Worm (Caenorhabditis elegans): ENCODE results near the gene pitp-1.
A peak's percentile ranks its signal among the peaks of the same experiment; 100 is the strongest.

Gene pitp-1

ce11 chrIII:3564762-3565359 is 35.3 kb upstream of the pitp-1 start:
- TF ChIP-seq madf-3 (GFP tag; IDR thresholded peaks at IDR 0.05) (0 out of 2 replicates have a peak, but pooled peaks have one; percentile 19), dpl-1 (GFP tag; optimal IDR thresholded peaks at IDR 0.05) (no peak)

- TF ChIP-seq D2030.7 (GFP tag; IDR thresholded peaks at IDR 0.05) (no peak), sea-2 (GFP tag; IDR thresholded peaks at IDR 0.05) (no peak), nhr-80 (tag; optimal IDR thresholded peaks at IDR 0.05) (no peak), F39B2.1 (GFP tag; IDR thresholded peaks at IDR 0.05) (no peak), B0019.2 (GFP tag; conservative IDR thresholded peaks at IDR 0.05) (no peak), F37B4.10 (GFP tag; IDR thresholded peaks at IDR 0.05) (no peak), mes-4 (tag; optimal IDR thresholded peaks at IDR 0.05) (no peak), die-1 (tag; optimal IDR thresholded peaks at IDR 0.05) (no peak), xnd-1 (tag; optimal IDR thresholded peaks at IDR 0.05) (no peak), ztf-6 (GFP tag; IDR thresholded peaks at IDR 0.05) (no peak), ztf-28 (GFP tag; IDR thresholded peaks at IDR 0.05) (no peak)
Observed at ce11 chrIII:3562276-3562675, 32.7 kb upstream of the pitp-1 start.

- TF ChIP-seq B0035.1 (tag; optimal IDR thresholded peaks at IDR 0.05), result no peak
- TF ChIP-seq rcor-1 (GFP tag; IDR thresholded peaks at IDR 0.05), result no peak
- no peak for TF ChIP-seq efl-1 (GFP tag; optimal IDR thresholded peaks at IDR 0.05)
- TF ChIP-seq nhr-80 (tag; optimal IDR thresholded peaks at IDR 0.05), result no peak
- TF ChIP-seq athp-1 (tag; optimal IDR thresholded peaks at IDR 0.05), result no peak
- TF ChIP-seq him-1 (tag; optimal IDR thresholded peaks at IDR 0.05), result no peak
- no peak for TF ChIP-seq aptf-3 (GFP tag; IDR thresholded peaks at IDR 0.05)
- TF ChIP-seq tlf-1 (GFP tag; optimal IDR thresholded peaks at IDR 0.05), result no peak
- TF ChIP-seq mxl-1 (tag; optimal IDR thresholded peaks at IDR 0.05), result no peak
- TF ChIP-seq hmg-1.2 (GFP tag; IDR thresholded peaks at IDR 0.05), result no peak
- TF ChIP-seq ztf-3 (GFP tag; optimal IDR thresholded peaks at IDR 0.05), result no peak
- no peak for TF ChIP-seq ekl-4 (GFP tag; IDR thresholded peaks at IDR 0.05)
- no peak for TF ChIP-seq nhr-27 (tag; optimal IDR thresholded peaks at IDR 0.05)
- no peak for TF ChIP-seq F22D6.2 (tag; optimal IDR thresholded peaks at IDR 0.05)
Observed at ce11 chrIII:3560235-3560634, 30.6 kb upstream of the pitp-1 start.

- TF ChIP-seq nfya-2 (GFP tag; IDR thresholded peaks at IDR 0.05) (no peak), ekl-4 (GFP tag; IDR thresholded peaks at IDR 0.05) (no peak), attf-5 (GFP tag; optimal IDR thresholded peaks at IDR 0.05) (no peak), ceh-40 (GFP tag; IDR thresholded peaks at IDR 0.05) (no peak), F57C9.4 (tag; optimal IDR thresholded peaks at IDR 0.05) (no peak)
Observed at ce11 chrIII:3553349-3553748, 23.8 kb upstream of the pitp-1 start, which contains the start of gene C54C6.4. C54C6.4 (plus strand) TSS chrIII:3553649.

ce11 chrIII:3550364-3550763 is 20.8 kb upstream of the pitp-1 start:
- no peak for TF ChIP-seq ztf-22 (GFP tag; optimal IDR thresholded peaks at IDR 0.05)
- no peak for TF ChIP-seq F57A8.1 (GFP tag; optimal IDR thresholded peaks at IDR 0.05)

- TF ChIP-seq madf-8 (GFP tag; conservative IDR thresholded peaks at IDR 0.05) (no peak), K11D2.4 (GFP tag; IDR thresholded peaks at IDR 0.05) (no peak), mel-28 (tag; optimal IDR thresholded peaks at IDR 0.05; ENCODE audit: borderline replicate concordance) (no peak), ztf-3 (GFP tag; optimal IDR thresholded peaks at IDR 0.05) (no peak), tbx-9 (tag; optimal IDR thresholded peaks at IDR 0.05; ENCODE audit: borderline replicate concordance) (no peak), ceh-91 (GFP tag; IDR thresholded peaks at IDR 0.05) (no peak), rec-8 (tag; optimal IDR thresholded peaks at IDR 0.05) (no peak), attf-3 (GFP tag; conservative IDR thresholded peaks at IDR 0.05) (no peak), snpc-3.4 (tag; optimal IDR thresholded peaks at IDR 0.05) (no peak)
Observed at ce11 chrIII:3549750-3550149, 20.2 kb upstream of the pitp-1 start, which contains the start of gene C54C6.5. C54C6.5 (minus strand) TSS chrIII:3549850.
